Fruit fly (Drosophila melanogaster) whole organism, pupa: Measurements from ENCODE around the gene dec.

Source experiments
- CG10348 ChIP-seq: fragments of 200-800 bp; sonication (Bioruptor generic); IDR thresholded peaks from 2 replicates; pipeline ENCODE4 v1.3.6; 2022; ENCODE audit warnings: missing biosample characterization, missing genetic modification characterization
- CG12605 ChIP-seq: fragments of 200-800 bp; sonication (Bioruptor generic); IDR thresholded peaks from 2 replicates; pipeline ENCODE4 v1.3.6; 2022; ENCODE audit warnings: missing biosample characterization, missing genetic modification characterization
- CG13204 ChIP-seq: fragments of 200-800 bp; sonication (Bioruptor generic); optimal IDR thresholded peaks from 2 replicates; lab custom pipeline; 2018; ENCODE audit warnings: missing biosample characterization, mild to moderate bottlenecking, missing genetic modification characterization, moderate library complexity
- CG14655 ChIP-seq: fragments of 200-800 bp; sonication (Bioruptor generic); optimal IDR thresholded peaks from 3 replicates; lab custom pipeline; 2017; ENCODE audit warnings: mild to moderate bottlenecking, missing biosample characterization, missing genetic modification reagents, missing genetic modification characterization
- CG17806 ChIP-seq: fragments of 200-800 bp; sonication (Bioruptor generic); optimal IDR thresholded peaks from 2 replicates; lab custom pipeline; 2018; ENCODE audit warnings: missing biosample characterization, mild to moderate bottlenecking, missing genetic modification characterization, moderate library complexity
- CG32121 ChIP-seq: fragments of 200-800 bp; sonication (Bioruptor generic); IDR thresholded peaks from 2 replicates; pipeline ENCODE4 v1.3.6; 2022; ENCODE audit warnings: missing biosample characterization, missing genetic modification characterization
- CG34367 ChIP-seq: fragments of 200-800 bp; sonication (Bioruptor generic); optimal IDR thresholded peaks from 2 replicates; lab custom pipeline; 2018; ENCODE audit warnings: missing biosample characterization, mild to moderate bottlenecking, missing genetic modification characterization
- CG4496 ChIP-seq: fragments of 200-800 bp; sonication (Bioruptor generic); IDR thresholded peaks from 3 replicates; pipeline ENCODE4 v1.3.6; 2022; ENCODE audit warnings: missing biosample characterization, missing genetic modification characterization
- EcR ChIP-seq: fragments of 200-800 bp; sonication (Bioruptor generic); optimal IDR thresholded peaks from 3 replicates; lab custom pipeline; 2019; ENCODE audit warnings: missing biosample characterization, missing genetic modification characterization, mild to moderate bottlenecking, moderate library complexity, missing genetic modification reagents
- Ets98B ChIP-seq: fragments of 200-800 bp; sonication (Bioruptor generic); IDR thresholded peaks from 2 replicates; pipeline ENCODE4 v1.3.6; 2022; ENCODE audit warnings: missing biosample characterization, missing genetic modification characterization
- Pif1A ChIP-seq: fragments of 200-800 bp; sonication (Bioruptor generic); optimal IDR thresholded peaks from 3 replicates; lab custom pipeline; 2016; ENCODE audit warnings: missing biosample characterization, missing genetic modification characterization
- Pif1B ChIP-seq: fragments of 200-800 bp; sonication (Bioruptor generic); optimal IDR thresholded peaks from 3 replicates; lab custom pipeline; 2016; ENCODE audit warnings: missing biosample characterization, missing genetic modification characterization
- Snoo ChIP-seq: fragments of 200-800 bp; sonication (Bioruptor generic); optimal IDR thresholded peaks from 3 replicates; lab custom pipeline; 2017; ENCODE audit warnings: missing biosample characterization, mild to moderate bottlenecking, missing genetic modification characterization, inconsistent platforms
- gl ChIP-seq: fragments of 200-800 bp; sonication (Bioruptor generic); optimal IDR thresholded peaks from 2 replicates; lab custom pipeline; 2018; ENCODE audit warnings: missing biosample characterization, mild to moderate bottlenecking, missing genetic modification characterization

dm6 chrX:7900659-7901058 lies 27.6 kb upstream of the dec start:
- no peak for TF ChIP-seq Ets98B (GFP tag; lab: Robert Waterston, UW)
- no peak for TF ChIP-seq Pif1B
- no peak for TF ChIP-seq Snoo (tag; lab: Kevin White, UChicago)
- TF ChIP-seq gl = no peak
- TF ChIP-seq CG32121 (GFP tag; lab: Robert Waterston, UW) = no peak
- no peak for TF ChIP-seq CG13204 (GFP tag; lab: Kevin White, UChicago)
- TF ChIP-seq CG14655 (GFP tag; lab: Kevin White, UChicago) = no peak
- TF ChIP-seq CG17806 (tag; lab: Kevin White, UChicago) = no peak
- TF ChIP-seq CG10348 = no peak
- no peak for TF ChIP-seq CG4496 (GFP tag; lab: Robert Waterston, UW)
- TF ChIP-seq CG34367 (tag; lab: Kevin White, UChicago) = no peak
- TF ChIP-seq Pif1A (GFP tag; lab: Kevin White, UChicago) = no peak
- no peak for TF ChIP-seq CG12605 (GFP tag; lab: Robert Waterston, UW)
- TF ChIP-seq EcR (GFP tag; lab: Kevin White, UChicago) = no peak
